Worm (Caenorhabditis elegans) whole organism, L4 larva: ENCODE data around the gene gpa-3.
"Not testable (repeated sequence)": the region's sequence is repeated elsewhere in the genome, so short reads cannot be mapped to it uniquely, and the experiment has no call there.

Experiments
- hlh-11 ChIP-seq: fragments of 200-800 bp; sonication (Bioruptor generic); optimal IDR thresholded peaks from 2 replicates; lab custom pipeline; 2018; ENCODE audit warnings: mild to moderate bottlenecking, missing genetic modification characterization, missing compliant biosample characterization
- mdl-1 ChIP-seq, 2 experiments: fragments of 150-350 bp in 1 of 2; sonication (generic microtip) in 1 of 2; optimal IDR thresholded peaks; 2 replicates each; lab custom pipeline; 2014 to 2017; ENCODE audit warnings: missing biosample characterization in 2 of 2, missing genetic modification characterization in 2 of 2
- nhr-237 ChIP-seq: sonication (generic microtip); optimal IDR thresholded peaks from 2 replicates; lab custom pipeline; 2017; ENCODE audit warnings: missing biosample characterization, missing genetic modification characterization

DNA sequence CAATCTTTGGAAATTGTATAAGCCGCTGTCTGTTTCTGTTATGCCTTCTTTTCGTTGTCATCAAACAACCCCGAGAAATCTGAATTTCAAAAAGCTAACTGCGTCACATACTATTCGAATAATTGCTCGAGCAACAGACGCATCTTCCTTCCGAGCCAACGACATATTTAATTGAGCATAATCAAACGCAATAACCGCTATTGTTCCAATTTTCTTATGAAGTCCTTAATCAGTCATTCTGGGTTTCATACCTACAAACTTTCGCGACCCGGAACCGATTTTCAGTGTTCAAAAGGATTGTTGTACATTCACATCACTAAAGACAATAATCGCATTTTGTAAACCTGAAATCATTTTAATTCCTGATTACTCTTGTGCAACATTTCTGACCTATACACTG, 17.8 kb downstream of the gpa-3 start:
- TF ChIP-seq mdl-1 (tag; optimal IDR thresholded peaks at IDR 0.05; lab: Kevin White, UChicago); hlh-11 (tag; lab: Kevin White, UChicago); nhr-237 (tag; lab: Kevin White, UChicago): not testable (repeated sequence)
